Fruit fly (Drosophila melanogaster) whole organism, pupa: Measurements from ENCODE around the gene CG34348.

Source experiments
- CG10348 ChIP-seq: fragments of 200-800 bp; sonication (Bioruptor generic); IDR thresholded peaks from 2 replicates; pipeline ENCODE4 v1.3.6; 2022; ENCODE audit warnings: missing biosample characterization, missing genetic modification characterization
- CG12605 ChIP-seq: fragments of 200-800 bp; sonication (Bioruptor generic); IDR thresholded peaks from 2 replicates; pipeline ENCODE4 v1.3.6; 2022; ENCODE audit warnings: missing biosample characterization, missing genetic modification characterization
- CG13204 ChIP-seq: fragments of 200-800 bp; sonication (Bioruptor generic); optimal IDR thresholded peaks from 2 replicates; lab custom pipeline; 2018; ENCODE audit warnings: missing biosample characterization, mild to moderate bottlenecking, missing genetic modification characterization, moderate library complexity
- CG14655 ChIP-seq: fragments of 200-800 bp; sonication (Bioruptor generic); optimal IDR thresholded peaks from 3 replicates; lab custom pipeline; 2017; ENCODE audit warnings: mild to moderate bottlenecking, missing biosample characterization, missing genetic modification reagents, missing genetic modification characterization
- CG15710 ChIP-seq: fragments of 200-800 bp; sonication (Bioruptor generic); optimal IDR thresholded peaks from 2 replicates; lab custom pipeline; 2018; ENCODE audit warnings: missing biosample characterization, mild to moderate bottlenecking, missing genetic modification characterization, moderate library complexity
- CG17806 ChIP-seq: fragments of 200-800 bp; sonication (Bioruptor generic); optimal IDR thresholded peaks from 2 replicates; lab custom pipeline; 2018; ENCODE audit warnings: missing biosample characterization, mild to moderate bottlenecking, missing genetic modification characterization, moderate library complexity
- CG32121 ChIP-seq: fragments of 200-800 bp; sonication (Bioruptor generic); IDR thresholded peaks from 2 replicates; pipeline ENCODE4 v1.3.6; 2022; ENCODE audit warnings: missing biosample characterization, missing genetic modification characterization
- CG34367 ChIP-seq: fragments of 200-800 bp; sonication (Bioruptor generic); optimal IDR thresholded peaks from 2 replicates; lab custom pipeline; 2018; ENCODE audit warnings: missing biosample characterization, mild to moderate bottlenecking, missing genetic modification characterization
- CG4496 ChIP-seq: fragments of 200-800 bp; sonication (Bioruptor generic); IDR thresholded peaks from 3 replicates; pipeline ENCODE4 v1.3.6; 2022; ENCODE audit warnings: missing biosample characterization, missing genetic modification characterization
- CG8159 ChIP-seq: fragments of 200-800 bp; sonication (Bioruptor generic); optimal IDR thresholded peaks from 3 replicates; lab custom pipeline; 2018; ENCODE audit warnings: missing biosample characterization, mild to moderate bottlenecking, missing genetic modification characterization, moderate library complexity
- CG8301 ChIP-seq: fragments of 200-800 bp; sonication (Bioruptor generic); optimal IDR thresholded peaks from 2 replicates; lab custom pipeline; 2018; ENCODE audit warnings: missing biosample characterization, mild to moderate bottlenecking, missing genetic modification characterization
- CG9948 ChIP-seq: fragments of 200-800 bp; sonication (Bioruptor generic); optimal IDR thresholded peaks from 2 replicates; lab custom pipeline; 2018; ENCODE audit warnings: missing biosample characterization, mild to moderate bottlenecking, missing genetic modification characterization, moderate library complexity
- D1 ChIP-seq: fragments of 200-800 bp; sonication (Bioruptor generic); optimal IDR thresholded peaks from 2 replicates; lab custom pipeline; 2018; ENCODE audit warnings: missing biosample characterization, mild to moderate bottlenecking, missing genetic modification characterization, moderate library complexity
- EcR ChIP-seq: fragments of 200-800 bp; sonication (Bioruptor generic); optimal IDR thresholded peaks from 3 replicates; lab custom pipeline; 2019; ENCODE audit warnings: missing biosample characterization, missing genetic modification characterization, mild to moderate bottlenecking, moderate library complexity, missing genetic modification reagents
- Ets98B ChIP-seq: fragments of 200-800 bp; sonication (Bioruptor generic); IDR thresholded peaks from 2 replicates; pipeline ENCODE4 v1.3.6; 2022; ENCODE audit warnings: missing biosample characterization, missing genetic modification characterization
- Pif1A ChIP-seq: fragments of 200-800 bp; sonication (Bioruptor generic); optimal IDR thresholded peaks from 3 replicates; lab custom pipeline; 2016; ENCODE audit warnings: missing biosample characterization, missing genetic modification characterization
- Pif1B ChIP-seq: fragments of 200-800 bp; sonication (Bioruptor generic); optimal IDR thresholded peaks from 3 replicates; lab custom pipeline; 2016; ENCODE audit warnings: missing biosample characterization, missing genetic modification characterization
- Snoo ChIP-seq: fragments of 200-800 bp; sonication (Bioruptor generic); optimal IDR thresholded peaks from 3 replicates; lab custom pipeline; 2017; ENCODE audit warnings: missing biosample characterization, mild to moderate bottlenecking, missing genetic modification characterization, inconsistent platforms
- fd96Ca ChIP-seq: fragments of 200-800 bp; sonication (Bioruptor generic); IDR thresholded peaks from 3 replicates; pipeline ENCODE4 v1.3.6; 2022; ENCODE audit warnings: missing biosample characterization, missing genetic modification characterization
- gl ChIP-seq: fragments of 200-800 bp; sonication (Bioruptor generic); optimal IDR thresholded peaks from 2 replicates; lab custom pipeline; 2018; ENCODE audit warnings: missing biosample characterization, mild to moderate bottlenecking, missing genetic modification characterization
- rn ChIP-seq: fragments of 200-800 bp; sonication (Bioruptor generic); IDR thresholded peaks from 2 replicates; pipeline ENCODE4 v1.3.6; 2022; ENCODE audit warnings: missing biosample characterization, missing genetic modification characterization

CG34348 gene

DNA sequence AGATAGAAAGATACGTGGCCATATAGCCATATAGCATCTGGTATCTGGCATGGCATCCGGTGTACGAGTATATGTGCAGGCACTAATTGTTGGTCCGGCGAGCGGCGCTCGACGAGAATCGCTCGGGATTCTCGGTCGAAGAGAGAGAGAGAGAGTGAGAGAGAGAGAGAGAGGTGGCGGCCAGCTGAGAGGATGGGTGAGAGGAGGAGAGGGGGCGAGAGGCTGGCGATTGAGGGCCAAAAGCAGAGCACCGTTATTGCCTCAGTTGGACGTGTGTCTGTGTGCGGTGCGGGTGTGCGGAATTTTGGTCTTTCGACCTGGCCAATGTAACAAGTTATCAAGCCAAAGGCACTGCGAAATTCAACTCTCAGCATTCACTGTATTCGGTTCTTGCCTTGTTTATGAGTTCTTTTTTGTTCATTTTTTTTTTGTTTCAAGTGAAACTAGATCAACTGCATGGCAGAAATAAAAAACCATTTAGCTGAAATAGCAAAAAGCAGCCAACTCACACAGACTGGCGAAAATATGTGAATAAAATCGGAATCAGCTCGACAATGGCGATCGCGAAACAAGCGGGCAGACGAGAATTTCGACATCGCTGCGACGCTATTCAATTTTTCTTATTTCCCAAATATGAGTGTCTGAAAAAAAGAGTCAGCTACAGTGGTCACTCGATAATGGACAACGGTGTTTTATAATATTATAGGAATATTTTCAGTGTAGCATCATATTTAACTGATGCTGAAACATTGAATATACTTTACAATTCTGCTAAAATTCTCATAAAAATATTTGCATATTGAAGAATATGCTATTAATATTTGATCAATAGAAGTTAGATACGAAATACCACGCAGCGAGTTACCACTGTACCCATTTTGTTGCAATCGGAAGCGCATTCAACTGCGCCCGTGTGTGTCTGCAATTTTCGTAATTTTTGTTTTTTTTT, 33.4 kb downstream of the CG34348 start:
- TF ChIP-seq CG15710 (tag; lab: Kevin White, UChicago) (no peak), EcR (GFP tag; lab: Kevin White, UChicago) (no peak), Snoo (tag; lab: Kevin White, UChicago) (no peak), CG8301 (tag; lab: Kevin White, UChicago) (no peak), fd96Ca (GFP tag; lab: Robert Waterston, UW) (0 out of 3 replicates have a peak, but pooled peaks have one; percentile 17), Ets98B (GFP tag; lab: Robert Waterston, UW) (peak; percentile 7), CG32121 (GFP tag; lab: Robert Waterston, UW) (peak; percentile 41; the same call in 1 of the 2 replicates), CG4496 (GFP tag; lab: Robert Waterston, UW) (peak; percentile 39; the same call in 1 of the 3 replicates), CG12605 (GFP tag; lab: Robert Waterston, UW) (0 out of 2 replicates have a peak, but pooled peaks have one; percentile 13), CG17806 (tag; lab: Kevin White, UChicago) (no peak)

DNA sequence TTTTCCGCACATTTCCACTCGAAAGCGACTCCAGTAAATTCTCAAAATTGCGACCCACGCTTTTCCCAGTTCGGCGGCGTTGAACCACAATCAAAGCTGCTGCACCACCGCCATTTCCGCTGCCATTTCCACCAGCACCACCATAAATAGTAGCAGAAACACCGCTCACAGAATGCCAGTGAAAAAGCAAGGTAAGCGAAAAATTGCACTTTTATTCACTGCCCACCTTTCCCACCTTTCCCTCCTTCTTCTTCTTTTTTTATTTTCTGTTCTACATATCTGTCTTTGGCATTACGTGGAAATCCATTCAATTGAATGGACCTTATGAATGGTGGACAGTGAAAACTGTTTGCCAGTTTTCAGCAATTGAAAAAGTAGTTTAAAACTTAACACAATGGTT, 34.6 kb downstream of the CG34348 start:
- TF ChIP-seq Pif1A (GFP tag; lab: Kevin White, UChicago) (no peak), D1 (tag; lab: Kevin White, UChicago) (no peak), CG17806 (tag; lab: Kevin White, UChicago) (no peak), CG14655 (no peak), gl (tag; lab: Kevin White, UChicago) (no peak), CG13204 (GFP tag; lab: Kevin White, UChicago) (no peak)

DNA sequence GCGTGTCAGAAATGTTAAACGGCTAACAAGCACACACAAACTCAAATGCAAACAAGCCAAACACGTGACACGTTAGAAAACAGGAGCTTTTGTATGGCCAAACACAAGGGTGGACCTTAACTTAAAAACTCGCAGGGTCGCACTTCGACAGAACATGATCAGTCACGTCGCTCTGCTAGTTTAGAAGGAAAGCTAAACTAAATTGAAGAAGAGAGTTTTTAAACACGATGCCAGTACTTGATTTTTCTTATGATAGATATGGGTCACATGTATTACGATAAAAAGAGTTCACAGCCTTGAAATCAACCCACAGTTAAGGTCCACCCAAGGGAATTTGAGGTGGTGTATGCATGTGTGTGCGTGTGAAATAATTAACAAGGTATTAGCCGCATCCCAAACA, 38.7 kb downstream of the CG34348 start:
- TF ChIP-seq CG8159 (tag; lab: Kevin White, UChicago) (peak; percentile 69), CG9948 (tag; lab: Kevin White, UChicago) (peak; percentile 2), CG14655 (peak; percentile 16), Snoo (tag; lab: Kevin White, UChicago) (no peak), CG13204 (GFP tag; lab: Kevin White, UChicago) (no peak), CG10348 (GFP tag; lab: Robert Waterston, UW) (no peak), gl (tag; lab: Kevin White, UChicago) (no peak), Pif1A (GFP tag; lab: Kevin White, UChicago) (peak; percentile 7)
- TF ChIP-seq, all 21 proteins: peak for 4

DNA sequence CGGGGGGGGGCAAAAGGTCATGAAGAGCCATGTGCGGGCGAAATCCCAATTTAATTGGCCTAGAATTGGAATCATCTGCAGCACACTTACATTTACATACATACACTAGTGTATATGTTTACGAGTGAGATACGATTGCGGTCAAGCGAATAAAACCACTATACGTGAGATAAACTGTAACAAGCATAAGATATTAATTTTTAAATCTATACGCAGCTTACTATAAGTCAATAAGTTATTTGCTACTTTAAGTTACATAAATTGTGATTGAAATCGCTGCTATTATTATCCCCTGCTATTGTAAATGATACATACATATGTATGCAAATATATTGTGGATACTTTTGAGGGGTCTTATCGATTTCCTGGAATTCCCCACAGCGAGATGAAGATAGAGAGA, 39.5 kb downstream of the CG34348 start:
- TF ChIP-seq CG8159 (tag; lab: Kevin White, UChicago) = peak; percentile 43
- TF ChIP-seq CG14655 = no peak
- TF ChIP-seq CG15710 (tag; lab: Kevin White, UChicago) = peak; percentile 20
- no peak for TF ChIP-seq CG8301 (tag; lab: Kevin White, UChicago)
- TF ChIP-seq CG9948 (tag; lab: Kevin White, UChicago) = peak; percentile 3
- TF ChIP-seq CG32121 (GFP tag; lab: Robert Waterston, UW) = no peak; the same call in 1 of the 2 replicates
- TF ChIP-seq CG34367 = peak; percentile 27
- TF ChIP-seq Pif1B (GFP tag; lab: Kevin White, UChicago) = peak; percentile 2
- no peak; the same call in 1 of the 2 replicates for TF ChIP-seq CG12605 (GFP tag; lab: Robert Waterston, UW)

- TF ChIP-seq CG10348 (GFP tag; lab: Robert Waterston, UW) (no peak), CG14655 (no peak), rn (no peak), CG17806 (tag; lab: Kevin White, UChicago) (no peak), EcR (GFP tag; lab: Kevin White, UChicago) (no peak), CG9948 (tag; lab: Kevin White, UChicago) (no peak), CG8301 (tag; lab: Kevin White, UChicago) (no peak), CG13204 (GFP tag; lab: Kevin White, UChicago) (no peak), Snoo (tag; lab: Kevin White, UChicago) (no peak), CG34367 (no peak), Ets98B (GFP tag; lab: Robert Waterston, UW) (no peak), CG8159 (tag; lab: Kevin White, UChicago) (no peak), Pif1A (GFP tag; lab: Kevin White, UChicago) (no peak), fd96Ca (GFP tag; lab: Robert Waterston, UW) (no peak), CG32121 (GFP tag; lab: Robert Waterston, UW) (no peak), D1 (tag; lab: Kevin White, UChicago) (no peak), CG15710 (tag; lab: Kevin White, UChicago) (no peak)
Measured at dm6 chrX:11379747-11380146, 40.1 kb downstream of the CG34348 start.

DNA sequence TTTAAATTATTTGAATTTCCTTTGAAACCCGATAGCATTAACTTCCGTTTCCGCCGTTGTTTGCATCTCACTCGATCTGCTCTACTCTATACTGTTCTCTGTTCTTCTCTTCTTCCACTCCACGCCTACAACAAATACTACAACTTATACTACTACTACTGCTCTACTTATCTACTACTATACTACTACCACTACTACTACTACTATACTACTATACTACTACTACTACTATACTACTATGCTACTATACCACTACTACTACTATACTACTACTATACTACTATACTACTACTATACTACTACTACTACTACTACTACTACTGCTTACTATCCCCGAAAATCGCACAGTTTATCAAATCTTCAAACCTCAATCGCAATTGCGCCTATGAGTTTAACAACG, 42.9 kb downstream of the CG34348 start:
- TF ChIP-seq CG17806 (tag; lab: Kevin White, UChicago) = no peak
- TF ChIP-seq EcR (GFP tag; lab: Kevin White, UChicago) = no peak
- no peak for TF ChIP-seq rn
- TF ChIP-seq CG13204 (GFP tag; lab: Kevin White, UChicago) = no peak
- TF ChIP-seq Ets98B (GFP tag; lab: Robert Waterston, UW) = no peak
- TF ChIP-seq, all 21 proteins: peak for 0
